Worm (Caenorhabditis elegans) whole organism, early embryonic: ENCODE results near the gene fbxa-78.
A peak's percentile ranks its signal among the peaks of the same experiment; 100 is the strongest.

Experiments used
- B0310.2 ChIP-seq: sonication (generic microtip); optimal IDR thresholded peaks from 2 replicates; lab custom pipeline; 2016; ENCODE audit warnings: mild to moderate bottlenecking, missing genetic modification characterization, missing compliant biosample characterization
- F13C5.2 ChIP-seq: sonication (generic microtip); optimal IDR thresholded peaks from 2 replicates; lab custom pipeline; 2017; ENCODE audit warnings: mild to moderate bottlenecking, missing genetic modification characterization, inconsistent platforms, missing compliant biosample characterization
- aly-1 ChIP-seq: sonication (generic microtip); optimal IDR thresholded peaks from 2 replicates; lab custom pipeline; 2016; ENCODE audit warnings: missing genetic modification characterization, missing compliant biosample characterization
- ama-1 ChIP-seq: fragments of 150-350 bp; optimal IDR thresholded peaks from 2 replicates; lab custom pipeline; 2014
- ceh-13 ChIP-seq: fragments of 200-800 bp; sonication (Bioruptor generic); optimal IDR thresholded peaks from 2 replicates; lab custom pipeline; 2018; ENCODE audit warnings: mild to moderate bottlenecking, missing genetic modification characterization, missing compliant biosample characterization
- ceh-36 ChIP-seq: sonication (generic microtip); optimal IDR thresholded peaks from 2 replicates; lab custom pipeline; 2016; ENCODE audit warnings: missing genetic modification characterization, inconsistent platforms, missing compliant biosample characterization
- ets-7 ChIP-seq: sonication (generic microtip); optimal IDR thresholded peaks from 2 replicates; lab custom pipeline; 2016; ENCODE audit warnings: missing genotype, missing genetic modification characterization, missing compliant biosample characterization
- flt-1 ChIP-seq: fragments of 200-800 bp; sonication (Bioruptor generic); IDR thresholded peaks from 2 replicates; pipeline ENCODE4 v1.3.6; 2022; ENCODE audit warnings: missing genetic modification characterization, missing compliant biosample characterization
- hmbx-1 ChIP-seq: sonication (generic microtip); optimal IDR thresholded peaks from 2 replicates; lab custom pipeline; 2016; ENCODE audit warnings: mild to moderate bottlenecking, missing genetic modification characterization, missing compliant biosample characterization
- hmg-4 ChIP-seq: fragments of 200-800 bp; sonication (Bioruptor generic); optimal IDR thresholded peaks from 2 replicates; lab custom pipeline; 2018; ENCODE audit warnings: mild to moderate bottlenecking, missing genetic modification characterization, missing compliant biosample characterization
- hnd-1 ChIP-seq: sonication (generic microtip); optimal IDR thresholded peaks from 2 replicates; lab custom pipeline; 2016; ENCODE audit warnings: missing genetic modification characterization, missing compliant biosample characterization
- pes-1 ChIP-seq: fragments of 200-800 bp; sonication (Bioruptor generic); IDR thresholded peaks from 2 replicates; pipeline ENCODE4 v1.3.6; 2022; ENCODE audit warnings: missing genetic modification reagents, missing genetic modification characterization, missing compliant biosample characterization
- scrt-1 ChIP-seq: fragments of 200-800 bp; sonication (Bioruptor generic); IDR thresholded peaks from 2 replicates; pipeline ENCODE4 v1.3.6; 2022; ENCODE audit warnings: missing genetic modification characterization, missing compliant biosample characterization
- sea-1 ChIP-seq: fragments of 200-800 bp; sonication (Bioruptor generic); conservative IDR thresholded peaks from 2 replicates; pipeline ENCODE4 v1.3.6; 2022; ENCODE audit warnings: missing genetic modification characterization, missing compliant biosample characterization
- tbx-11 ChIP-seq: fragments of 200-800 bp; sonication (Bioruptor generic); IDR thresholded peaks from 2 replicates; pipeline ENCODE4 v1.3.6; 2022; ENCODE audit warnings: missing genetic modification characterization, missing compliant biosample characterization
- tbx-37 ChIP-seq: fragments of 200-800 bp; sonication (Bioruptor generic); conservative IDR thresholded peaks from 2 replicates; pipeline ENCODE4 v1.3.6; 2022; ENCODE audit warnings: missing genetic modification reagents, missing genetic modification characterization, missing compliant biosample characterization
- tra-4 ChIP-seq: sonication (generic microtip); optimal IDR thresholded peaks from 2 replicates; lab custom pipeline; 2017; ENCODE audit warnings: missing genetic modification characterization, missing compliant biosample characterization

fbxa-78 gene

ce11 chrIII:1223319-1224093 is 34.8 kb downstream of the fbxa-78 start:
- TF ChIP-seq ceh-13 (GFP tag; lab: Kevin White, UChicago) (no peak), tra-4 (tag; lab: Kevin White, UChicago) (no peak), ceh-36 (tag; lab: Kevin White, UChicago) (no peak), hnd-1 (tag; lab: Kevin White, UChicago) (no peak), aly-1 (tag; lab: Kevin White, UChicago) (no peak), scrt-1 (GFP tag; lab: Robert Waterston, UW) (no peak), hmbx-1 (no peak), hmg-4 (GFP tag; lab: Kevin White, UChicago) (no peak), tbx-11 (GFP tag; lab: Robert Waterston, UW) (no peak), tbx-37 (GFP tag; lab: Robert Waterston, UW) (no peak), flt-1 (GFP tag; lab: Robert Waterston, UW) (no peak), F13C5.2 (no peak)

ce11 chrIII:1221995-1222394 is 36.3 kb downstream of the fbxa-78 start:
- no peak for TF ChIP-seq aly-1 (tag; lab: Kevin White, UChicago)
- TF ChIP-seq tra-4 (tag; lab: Kevin White, UChicago) = no peak
- TF ChIP-seq tbx-11 (GFP tag; lab: Robert Waterston, UW) = no peak
- TF ChIP-seq F13C5.2 = no peak
- TF ChIP-seq hnd-1 (tag; lab: Kevin White, UChicago) = no peak
- TF ChIP-seq scrt-1 (GFP tag; lab: Robert Waterston, UW) = no peak
- TF ChIP-seq pes-1 (GFP tag; lab: Robert Waterston, UW) = no peak
- TF ChIP-seq hmg-4 (GFP tag; lab: Kevin White, UChicago) = no peak
- no peak for TF ChIP-seq ets-7 (tag; lab: Kevin White, UChicago)
- TF ChIP-seq ceh-13 (GFP tag; lab: Kevin White, UChicago) = no peak
- no peak for TF ChIP-seq ama-1 (lab: Kevin White, UChicago)
- TF ChIP-seq sea-1 = no peak
- no peak for TF ChIP-seq flt-1 (GFP tag; lab: Robert Waterston, UW)
- TF ChIP-seq B0310.2 (tag; lab: Kevin White, UChicago) = no peak
- TF ChIP-seq tbx-37 (GFP tag; lab: Robert Waterston, UW) = no peak
- no peak for TF ChIP-seq hmbx-1
- no peak for TF ChIP-seq ceh-36 (tag; lab: Kevin White, UChicago)

- TF ChIP-seq flt-1 (GFP tag; lab: Robert Waterston, UW) = no peak
- no peak for TF ChIP-seq ets-7 (tag; lab: Kevin White, UChicago)
- no peak for TF ChIP-seq ceh-36 (tag; lab: Kevin White, UChicago)
- no peak for TF ChIP-seq scrt-1 (GFP tag; lab: Robert Waterston, UW)
- no peak for TF ChIP-seq tbx-11 (GFP tag; lab: Robert Waterston, UW)
- TF ChIP-seq hmbx-1 = no peak
- no peak for TF ChIP-seq sea-1
- TF ChIP-seq pes-1 (GFP tag; lab: Robert Waterston, UW) = no peak
- TF ChIP-seq aly-1 (tag; lab: Kevin White, UChicago) = no peak
- TF ChIP-seq ceh-13 (GFP tag; lab: Kevin White, UChicago) = no peak
- no peak for TF ChIP-seq B0310.2 (tag; lab: Kevin White, UChicago)
- TF ChIP-seq tra-4 (tag; lab: Kevin White, UChicago) = no peak
Measured at ce11 chrIII:1220012-1220411, 38.2 kb downstream of the fbxa-78 start.

ce11 chrIII:1218998-1219397 is 39.3 kb downstream of the fbxa-78 start:
- TF ChIP-seq tbx-11 (GFP tag; lab: Robert Waterston, UW) = no peak
- no peak for TF ChIP-seq tbx-37 (GFP tag; lab: Robert Waterston, UW)
- TF ChIP-seq ceh-36 (tag; lab: Kevin White, UChicago) = no peak
- no peak for TF ChIP-seq hmbx-1
- no peak for TF ChIP-seq hnd-1 (tag; lab: Kevin White, UChicago)
- TF ChIP-seq aly-1 (tag; lab: Kevin White, UChicago) = no peak
- no peak for TF ChIP-seq pes-1 (GFP tag; lab: Robert Waterston, UW)
- TF ChIP-seq ceh-13 (GFP tag; lab: Kevin White, UChicago) = no peak
- no peak for TF ChIP-seq hmg-4 (GFP tag; lab: Kevin White, UChicago)
- TF ChIP-seq F13C5.2 = no peak
- TF ChIP-seq tra-4 (tag; lab: Kevin White, UChicago) = no peak
- no peak for TF ChIP-seq ets-7 (tag; lab: Kevin White, UChicago)
- no peak for TF ChIP-seq flt-1 (GFP tag; lab: Robert Waterston, UW)
- TF ChIP-seq B0310.2 (tag; lab: Kevin White, UChicago) = no peak
- TF ChIP-seq scrt-1 (GFP tag; lab: Robert Waterston, UW) = no peak

- TF ChIP-seq pes-1 (GFP tag; lab: Robert Waterston, UW) (peak; percentile 83), hmg-4 (GFP tag; lab: Kevin White, UChicago) (peak; percentile 12), sea-1 (0 out of 2 replicates have a peak, but pooled peaks have one; percentile 64), ceh-13 (GFP tag; lab: Kevin White, UChicago) (peak; percentile 31), tbx-37 (GFP tag; lab: Robert Waterston, UW) (peak; percentile 40), ets-7 (tag; lab: Kevin White, UChicago) (no peak), scrt-1 (GFP tag; lab: Robert Waterston, UW) (peak; percentile 77), flt-1 (GFP tag; lab: Robert Waterston, UW) (peak; percentile 77), ama-1 (lab: Kevin White, UChicago) (no peak), hmbx-1 (no peak), F13C5.2 (peak; percentile 58), tra-4 (tag; lab: Kevin White, UChicago) (no peak), tbx-11 (GFP tag; lab: Robert Waterston, UW) (peak; percentile 73), aly-1 (tag; lab: Kevin White, UChicago) (peak; percentile 73), hnd-1 (tag; lab: Kevin White, UChicago) (peak; percentile 0), B0310.2 (tag; lab: Kevin White, UChicago) (peak; percentile 57), ceh-36 (tag; lab: Kevin White, UChicago) (peak; percentile 76)
Measured at ce11 chrIII:1218221-1218620, 40.0 kb downstream of the fbxa-78 start.

ce11 chrIII:1216096-1216495 is 42.2 kb downstream of the fbxa-78 start:
- TF ChIP-seq pes-1 (GFP tag; lab: Robert Waterston, UW) = no peak
- no peak for TF ChIP-seq flt-1 (GFP tag; lab: Robert Waterston, UW)
- no peak for TF ChIP-seq scrt-1 (GFP tag; lab: Robert Waterston, UW)
- no peak for TF ChIP-seq ceh-36 (tag; lab: Kevin White, UChicago)
- no peak for TF ChIP-seq ceh-13 (GFP tag; lab: Kevin White, UChicago)
- no peak for TF ChIP-seq aly-1 (tag; lab: Kevin White, UChicago)
- no peak for TF ChIP-seq B0310.2 (tag; lab: Kevin White, UChicago)
- TF ChIP-seq F13C5.2 = no peak
- TF ChIP-seq sea-1 = no peak
- no peak for TF ChIP-seq tra-4 (tag; lab: Kevin White, UChicago)
- TF ChIP-seq ama-1 (lab: Kevin White, UChicago) = no peak
- no peak for TF ChIP-seq tbx-37 (GFP tag; lab: Robert Waterston, UW)
- no peak for TF ChIP-seq hnd-1 (tag; lab: Kevin White, UChicago)
- TF ChIP-seq tbx-11 (GFP tag; lab: Robert Waterston, UW) = no peak
- TF ChIP-seq hmg-4 (GFP tag; lab: Kevin White, UChicago) = no peak
- TF ChIP-seq hmbx-1 = no peak
- no peak for TF ChIP-seq ets-7 (tag; lab: Kevin White, UChicago)
